Worm (Caenorhabditis elegans): ENCODE data around the gene tra-1.

- no peak for TF ChIP-seq sma-3 (GFP tag; optimal IDR thresholded peaks at IDR 0.05)
- no peak for TF ChIP-seq ZK546.5 (tag; optimal IDR thresholded peaks at IDR 0.05)
- TF ChIP-seq elt-1 (tag; optimal IDR thresholded peaks at IDR 0.05): no peak
Measured at ce11 chrIII:11240776-11241175, 45.8 kb upstream of the tra-1 start.
